Worm (Caenorhabditis elegans): ENCODE data around the gene sre-35.

- TF ChIP-seq lin-15B (tag; optimal IDR thresholded peaks at IDR 0.05) (no peak), unc-62 (GFP tag; optimal IDR thresholded peaks at IDR 0.05) (no peak), blmp-1 (tag; optimal IDR thresholded peaks at IDR 0.05) (no peak)
These were observed 29.0 kb upstream of the sre-35 start for ce11 chrII:12481645-12482044.

Data from whole organism, L1 larva.